Worm (Caenorhabditis elegans) whole organism, L4 larva: ENCODE results near the gene dmsr-8.

ENCODE experiments used
- egl-43 ChIP-seq: fragments of 200-800 bp; sonication (Bioruptor generic); IDR thresholded peaks from 2 replicates; pipeline ENCODE4 v1.3.6; 2022; ENCODE audit warnings: missing genetic modification reagents, missing genetic modification characterization, missing compliant biosample characterization
- nhr-25 ChIP-seq: sonication (generic microtip); optimal IDR thresholded peaks from 2 replicates; lab custom pipeline; 2017; ENCODE audit warnings: missing genetic modification characterization, mild to moderate bottlenecking, missing compliant biosample characterization, antibody characterized with exemption, moderate library complexity, borderline replicate concordance; ENCODE audit not compliant: insufficient read depth
- nhr-28 ChIP-seq: fragments of 150-350 bp; optimal IDR thresholded peaks from 2 replicates; lab custom pipeline; 2014; ENCODE audit warnings: missing biosample characterization, missing genetic modification characterization
- nhr-48 ChIP-seq: sonication (generic microtip); optimal IDR thresholded peaks from 2 replicates; lab custom pipeline; 2016; ENCODE audit warnings: mild to moderate bottlenecking, missing genetic modification characterization, missing compliant biosample characterization
- unc-62 ChIP-seq, 3 experiments: fragments of 150-350 bp in 1 of 3; sonication (generic microtip); optimal IDR thresholded peaks in 2 of 3; peaks in 1 of 3; 1 replicate in 1 of 3; 2 replicates in 2 of 3; lab custom pipeline; 2014 to 2017; ENCODE audit warnings: missing biosample characterization in 3 of 3, missing genetic modification characterization in 3 of 3, missing genetic modification reagents in 3 of 3, missing genotype in 1 of 3

Gene dmsr-8

DNA sequence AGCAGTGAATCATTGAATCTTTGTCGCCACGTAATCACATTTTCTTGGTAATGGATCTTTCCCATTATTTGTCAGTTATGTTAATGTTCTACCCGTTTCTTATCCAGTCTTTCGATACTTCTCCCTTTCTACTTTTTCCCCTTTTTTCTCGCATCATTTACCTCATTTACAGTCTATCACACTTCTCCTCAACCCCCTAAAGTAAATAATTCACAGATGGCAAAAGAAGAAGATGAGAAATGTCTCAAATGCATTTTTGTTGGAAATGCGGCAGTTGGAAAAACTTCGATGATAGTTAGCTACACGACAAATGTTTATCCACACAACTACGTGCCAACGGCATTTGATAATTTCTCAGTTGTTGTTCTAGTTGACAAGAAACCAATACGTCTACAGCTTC, 52.1 kb downstream of the dmsr-8 start, which contains the start of gene chw-1:
Gene chw-1, plus strand, starts transcription at position 217 of the 400 bp plus-strand sequence.
- peak in 1 of 2 experiments; percentile 94 for TF ChIP-seq unc-62 (GFP tag; optimal IDR thresholded peaks at IDR 0.05 in 1 of 2; lab: Kevin White, UChicago)
- no peak for TF ChIP-seq unc-62 (tag; optimal IDR thresholded peaks at IDR 0.05; lab: Kevin White, UChicago)
- no peak for TF ChIP-seq egl-43

DNA sequence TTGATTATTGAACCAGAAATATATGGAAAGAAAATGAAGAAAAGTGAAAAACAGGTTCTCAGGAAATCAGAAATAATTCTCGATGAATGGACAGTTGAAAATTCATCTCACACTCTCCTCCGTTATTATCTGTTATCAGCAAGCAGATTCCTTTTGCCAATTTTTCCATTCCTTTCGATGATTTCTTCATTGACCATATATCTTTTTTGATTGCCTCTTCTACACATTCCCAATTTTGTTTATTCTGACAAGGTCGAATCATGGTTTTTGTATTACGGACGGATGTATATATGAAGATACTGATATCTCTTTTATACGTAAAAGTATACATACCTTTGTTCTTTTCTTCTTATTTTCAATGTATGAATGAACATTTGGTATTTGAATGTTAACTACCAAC, 53.5 kb downstream of the dmsr-8 start:
- TF ChIP-seq nhr-28 (tag; lab: Kevin White, UChicago) (peak; percentile 4), nhr-25 (tag; lab: Kevin White, UChicago) (no peak), nhr-48 (tag; lab: Kevin White, UChicago) (no peak), unc-62 (GFP tag; optimal IDR thresholded peaks at IDR 0.05 in 1 of 2; lab: Kevin White, UChicago) (peak in 1 of 2 experiments; percentile 82), unc-62 (tag; optimal IDR thresholded peaks at IDR 0.05; lab: Kevin White, UChicago) (no peak)
